Worm (Caenorhabditis elegans) whole organism, midembryonic: ENCODE data around the gene M03C11.9.

Source experiments
- T22C8.4 ChIP-seq: fragments of 200-800 bp; sonication (Bioruptor generic); IDR thresholded peaks from 2 replicates; pipeline ENCODE4 v1.3.6; 2022; ENCODE audit warnings: missing genetic modification characterization, missing compliant biosample characterization
- cog-1 ChIP-seq: sonication (generic microtip); optimal IDR thresholded peaks from 2 replicates; lab custom pipeline; 2016; ENCODE audit warnings: missing genetic modification characterization, missing compliant biosample characterization
- flt-1 ChIP-seq: fragments of 200-800 bp; sonication (Bioruptor generic); IDR thresholded peaks from 2 replicates; pipeline ENCODE4 v1.3.6; 2022; ENCODE audit warnings: missing genetic modification characterization, missing compliant biosample characterization
- klf-2 ChIP-seq: fragments of 200-800 bp; sonication (Bioruptor generic); conservative IDR thresholded peaks from 2 replicates; pipeline ENCODE4 v1.3.6; 2022; ENCODE audit warnings: missing genetic modification reagents, missing genetic modification characterization, missing compliant biosample characterization
- med-1 ChIP-seq: sonication (generic microtip); optimal IDR thresholded peaks from 2 replicates; lab custom pipeline; 2017; ENCODE audit warnings: missing genetic modification characterization, mild to moderate bottlenecking, missing compliant biosample characterization, antibody characterized with exemption, missing genetic modification reagents; ENCODE audit not compliant: insufficient read depth
- ref-1 ChIP-seq: fragments of 200-800 bp; sonication (Bioruptor generic); conservative IDR thresholded peaks from 2 replicates; pipeline ENCODE4 v1.3.6; 2022; ENCODE audit warnings: missing genetic modification reagents, missing genetic modification characterization, missing compliant biosample characterization
- tab-1 ChIP-seq: fragments of 200-800 bp; sonication (Bioruptor generic); IDR thresholded peaks from 2 replicates; pipeline ENCODE4 v1.3.6; 2022; ENCODE audit warnings: missing genetic modification characterization, missing compliant biosample characterization
- ztf-23 ChIP-seq: fragments of 200-800 bp; sonication (Bioruptor generic); IDR thresholded peaks from 2 replicates; pipeline ENCODE4 v1.3.6; 2022; ENCODE audit warnings: missing genetic modification reagents, missing genetic modification characterization, missing compliant biosample characterization
- ztf-29 ChIP-seq: fragments of 200-800 bp; sonication (Bioruptor generic); IDR thresholded peaks from 2 replicates; pipeline ENCODE4 v1.3.6; 2022; ENCODE audit warnings: missing genetic modification reagents, missing genetic modification characterization, missing compliant biosample characterization

M03C11.9 gene

DNA sequence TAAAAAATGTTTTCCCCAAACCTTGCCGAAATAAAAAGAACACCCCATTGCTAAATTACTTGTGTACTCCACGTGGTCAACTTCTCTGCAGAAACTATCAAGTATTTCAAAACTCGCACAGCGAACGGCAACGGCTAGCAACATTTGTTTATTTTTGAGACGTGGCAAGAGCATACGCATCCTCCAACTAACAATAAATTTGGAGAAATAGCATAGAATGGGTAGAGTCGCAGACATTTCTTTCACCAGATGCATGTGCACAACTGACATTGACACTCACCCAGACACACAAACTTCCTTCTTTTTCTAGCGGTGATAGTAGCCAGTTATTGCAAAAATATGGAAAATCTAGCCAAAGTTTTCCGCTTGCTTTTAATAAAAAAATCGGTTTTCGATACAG, 11.9 kb downstream of the M03C11.9 start:
- TF ChIP-seq T22C8.4 (GFP tag; lab: Robert Waterston, UW): no peak
- no peak for TF ChIP-seq ref-1 (GFP tag; lab: Robert Waterston, UW)
- no peak for TF ChIP-seq tab-1
- TF ChIP-seq cog-1 (tag; lab: Kevin White, UChicago): no peak
- TF ChIP-seq med-1 (GFP tag; lab: Kevin White, UChicago): no peak
- no peak for TF ChIP-seq flt-1 (GFP tag; lab: Robert Waterston, UW)
- TF ChIP-seq ztf-29: no peak
- no peak for TF ChIP-seq klf-2 (GFP tag; lab: Robert Waterston, UW)
- no peak for TF ChIP-seq ztf-23 (GFP tag; lab: Robert Waterston, UW)

DNA sequence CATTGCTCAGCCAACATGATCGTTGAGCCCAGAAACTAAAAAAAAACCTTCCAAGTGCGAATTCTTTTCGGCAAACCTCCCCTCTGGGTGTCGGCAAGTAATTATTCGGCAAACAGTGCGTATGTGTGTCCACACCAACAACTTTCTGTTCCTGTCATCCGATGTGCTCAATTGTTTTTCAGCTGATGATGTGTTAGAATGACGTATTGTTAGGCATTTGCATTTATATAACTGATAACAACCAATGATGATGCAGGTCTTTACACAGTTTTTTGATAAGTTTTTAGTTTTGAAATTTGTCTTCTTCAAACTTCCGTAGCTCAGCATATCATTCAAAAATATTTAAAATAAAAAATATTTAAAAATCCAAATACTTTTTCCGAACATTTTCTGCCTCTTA, 12.6 kb downstream of the M03C11.9 start:
- TF ChIP-seq ztf-23 (GFP tag; lab: Robert Waterston, UW): no peak
- no peak for TF ChIP-seq ztf-29
- TF ChIP-seq flt-1 (GFP tag; lab: Robert Waterston, UW): no peak
- TF ChIP-seq tab-1: no peak
- no peak for TF ChIP-seq klf-2 (GFP tag; lab: Robert Waterston, UW)
- TF ChIP-seq ref-1 (GFP tag; lab: Robert Waterston, UW): no peak
- no peak for TF ChIP-seq T22C8.4 (GFP tag; lab: Robert Waterston, UW)
- no peak for TF ChIP-seq cog-1 (tag; lab: Kevin White, UChicago)
- no peak for TF ChIP-seq med-1 (GFP tag; lab: Kevin White, UChicago)

- no peak for TF ChIP-seq med-1 (GFP tag; lab: Kevin White, UChicago)
- TF ChIP-seq ztf-23 (GFP tag; lab: Robert Waterston, UW): no peak
- no peak for TF ChIP-seq ref-1 (GFP tag; lab: Robert Waterston, UW)
- no peak for TF ChIP-seq flt-1 (GFP tag; lab: Robert Waterston, UW)
- no peak for TF ChIP-seq T22C8.4 (GFP tag; lab: Robert Waterston, UW)
- no peak for TF ChIP-seq klf-2 (GFP tag; lab: Robert Waterston, UW)
- no peak for TF ChIP-seq ztf-29
Measured at ce11 chrIII:10376041-10376440, 15.5 kb downstream of the M03C11.9 start.

DNA sequence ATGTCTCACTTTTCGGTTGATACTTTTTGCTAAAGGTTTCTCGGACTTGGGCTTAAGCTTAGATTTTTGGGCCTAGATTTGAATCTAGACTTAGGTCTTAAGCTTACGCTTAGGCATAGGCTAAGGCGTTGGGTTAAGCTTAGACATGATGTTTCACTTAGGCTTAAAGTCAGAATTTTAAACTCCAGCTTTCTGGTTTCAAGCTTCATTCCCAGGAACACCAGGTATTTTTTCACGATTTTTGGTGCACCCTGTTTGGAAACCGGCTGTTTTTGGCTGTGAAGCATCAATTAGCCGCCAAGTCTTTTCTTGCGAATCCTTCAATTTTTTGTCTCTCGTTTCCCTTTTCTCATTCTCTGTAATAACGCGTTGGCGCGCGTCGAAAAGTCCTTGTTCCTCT, 17.7 kb downstream of the M03C11.9 start:
- TF ChIP-seq cog-1 (tag; lab: Kevin White, UChicago) (no peak), ref-1 (GFP tag; lab: Robert Waterston, UW) (no peak), klf-2 (GFP tag; lab: Robert Waterston, UW) (no peak), T22C8.4 (GFP tag; lab: Robert Waterston, UW) (no peak), tab-1 (no peak), med-1 (GFP tag; lab: Kevin White, UChicago) (no peak), ztf-29 (no peak), flt-1 (GFP tag; lab: Robert Waterston, UW) (no peak), ztf-23 (GFP tag; lab: Robert Waterston, UW) (no peak)

- no peak for TF ChIP-seq klf-2 (GFP tag; lab: Robert Waterston, UW)
- no peak for TF ChIP-seq ztf-29
- no peak for TF ChIP-seq tab-1
- TF ChIP-seq T22C8.4 (GFP tag; lab: Robert Waterston, UW): peak; percentile 32; the same call in 1 of the 2 replicates
Measured at ce11 chrIII:10367355-10367909, 24.1 kb downstream of the M03C11.9 start.

ce11 chrIII:10364656-10365055, 26.9 kb downstream of the M03C11.9 start, which contains the start of gene tbc-8:
Gene tbc-8, plus strand, starts transcription at chrIII:10364956.
- TF ChIP-seq klf-2 (GFP tag; lab: Robert Waterston, UW) (no peak), flt-1 (GFP tag; lab: Robert Waterston, UW) (no peak), cog-1 (tag; lab: Kevin White, UChicago) (no peak), tab-1 (no peak), ref-1 (GFP tag; lab: Robert Waterston, UW) (no peak), ztf-23 (GFP tag; lab: Robert Waterston, UW) (no peak), med-1 (GFP tag; lab: Kevin White, UChicago) (no peak), T22C8.4 (GFP tag; lab: Robert Waterston, UW) (no peak), ztf-29 (no peak)

- TF ChIP-seq klf-2 (GFP tag; lab: Robert Waterston, UW) (no peak), ztf-23 (GFP tag; lab: Robert Waterston, UW) (no peak), flt-1 (GFP tag; lab: Robert Waterston, UW) (no peak), T22C8.4 (GFP tag; lab: Robert Waterston, UW) (no peak), tab-1 (no peak), ztf-29 (no peak), med-1 (GFP tag; lab: Kevin White, UChicago) (no peak), ref-1 (GFP tag; lab: Robert Waterston, UW) (no peak), cog-1 (tag; lab: Kevin White, UChicago) (no peak)
Measured at ce11 chrIII:10362920-10363319, 28.6 kb downstream of the M03C11.9 start.

DNA sequence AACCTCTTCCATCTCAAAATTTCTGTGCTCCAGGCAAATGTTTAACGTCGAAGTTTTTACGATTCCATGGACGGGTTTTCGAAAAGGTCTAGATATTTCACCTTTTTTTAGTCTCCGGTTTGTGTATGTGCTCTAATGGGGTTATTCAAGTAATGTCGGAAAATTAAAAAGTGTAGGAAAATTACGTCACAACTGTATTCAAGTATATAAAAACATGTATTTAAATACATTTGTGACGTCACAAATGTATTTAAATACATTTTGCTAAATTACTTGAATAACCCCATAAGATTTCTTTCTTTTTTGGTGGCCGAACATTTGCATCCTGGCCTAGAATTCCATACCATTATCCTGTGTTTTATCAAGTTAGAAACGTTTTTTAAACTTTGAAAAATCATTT, 30.1 kb downstream of the M03C11.9 start:
- TF ChIP-seq cog-1 (tag; lab: Kevin White, UChicago): no peak
- TF ChIP-seq tab-1: no peak
- TF ChIP-seq ztf-29: no peak
- TF ChIP-seq med-1 (GFP tag; lab: Kevin White, UChicago): no peak
- no peak for TF ChIP-seq flt-1 (GFP tag; lab: Robert Waterston, UW)
- no peak for TF ChIP-seq ztf-23 (GFP tag; lab: Robert Waterston, UW)
- TF ChIP-seq T22C8.4 (GFP tag; lab: Robert Waterston, UW): no peak
- no peak for TF ChIP-seq ref-1 (GFP tag; lab: Robert Waterston, UW)
- TF ChIP-seq klf-2 (GFP tag; lab: Robert Waterston, UW): no peak

- TF ChIP-seq ztf-23 (GFP tag; lab: Robert Waterston, UW) (no peak), cog-1 (tag; lab: Kevin White, UChicago) (no peak), ztf-29 (no peak), tab-1 (no peak), med-1 (GFP tag; lab: Kevin White, UChicago) (no peak), klf-2 (GFP tag; lab: Robert Waterston, UW) (no peak), flt-1 (GFP tag; lab: Robert Waterston, UW) (no peak), ref-1 (GFP tag; lab: Robert Waterston, UW) (no peak), T22C8.4 (GFP tag; lab: Robert Waterston, UW) (no peak)
Measured at ce11 chrIII:10359916-10360315, 31.6 kb downstream of the M03C11.9 start.
